Worm (Caenorhabditis elegans) whole organism, young adult: ENCODE measurements around the gene C35B1.8.

Experiments used
- ama-1 ChIP-seq, 3 experiments: fragments of 150-350 bp in 1 of 3; sonication (generic microtip) in 2 of 3; optimal IDR thresholded peaks; 2 replicates each; lab custom pipeline; 2014 to 2018; ENCODE audit warnings: missing biosample characterization in 2 of 3, missing genetic modification characterization in 2 of 3, missing genetic modification reagents in 2 of 3
- aptf-3 ChIP-seq: fragments of 200-800 bp; sonication (Bioruptor generic); IDR thresholded peaks from 2 replicates; pipeline ENCODE4 v1.3.6; 2022; ENCODE audit warnings: missing genetic modification characterization, missing compliant biosample characterization
- ceh-40 ChIP-seq: fragments of 200-800 bp; sonication (Bioruptor generic); IDR thresholded peaks from 2 replicates; pipeline ENCODE4 v1.3.6; 2022; ENCODE audit warnings: missing genetic modification characterization, missing compliant biosample characterization
- dpl-1 ChIP-seq: fragments of 150-350 bp; optimal IDR thresholded peaks from 2 replicates; lab custom pipeline; 2014; ENCODE audit warnings: missing biosample characterization, missing genetic modification reagents, missing genetic modification characterization
- ekl-4 ChIP-seq: fragments of 200-800 bp; sonication (Bioruptor generic); IDR thresholded peaks from 2 replicates; pipeline ENCODE4 v1.3.6; 2022; ENCODE audit warnings: missing genetic modification reagents, missing genetic modification characterization, missing compliant biosample characterization
- gei-17 ChIP-seq: fragments of 200-800 bp; sonication (Bioruptor generic); optimal IDR thresholded peaks from 2 replicates; lab custom pipeline; 2018; ENCODE audit warnings: mild to moderate bottlenecking, missing genetic modification characterization, missing compliant biosample characterization
- let-526 ChIP-seq: fragments of 200-800 bp; sonication (Bioruptor generic); IDR thresholded peaks from 2 replicates; pipeline ENCODE4 v1.3.6; 2022; ENCODE audit warnings: missing genetic modification reagents, missing genetic modification characterization, missing compliant biosample characterization
- mxl-1 ChIP-seq: sonication (generic microtip); optimal IDR thresholded peaks from 2 replicates; lab custom pipeline; 2016; ENCODE audit warnings: missing genetic modification characterization, missing compliant biosample characterization
- unc-62 ChIP-seq: fragments of 150-350 bp; optimal IDR thresholded peaks from 2 replicates; lab custom pipeline; 2014; ENCODE audit warnings: missing biosample characterization, missing genetic modification reagents, missing genetic modification characterization
- xnd-1 ChIP-seq: sonication (generic microtip); optimal IDR thresholded peaks from 2 replicates; lab custom pipeline; 2016; ENCODE audit warnings: missing genotype, missing genetic modification reagents, missing genetic modification characterization, missing compliant biosample characterization

DNA sequence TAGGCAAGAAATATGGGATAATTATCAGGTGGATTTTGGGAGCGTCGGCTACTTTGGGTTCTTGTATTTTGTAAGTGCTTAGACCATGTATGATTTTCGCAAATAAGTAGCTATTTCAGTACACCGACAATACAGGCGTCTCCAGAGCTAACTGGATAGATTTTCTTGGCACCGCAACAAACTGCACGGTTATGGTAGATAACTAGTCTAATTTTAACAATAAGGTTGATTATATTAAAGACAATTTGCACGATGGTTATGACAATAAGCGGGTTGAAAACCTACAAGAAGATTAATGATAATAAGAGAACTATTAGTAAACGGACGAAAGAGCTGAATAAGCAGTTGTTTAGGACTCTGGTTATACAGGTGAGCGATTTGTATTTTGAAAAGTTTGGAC, 11.5 kb downstream of the C35B1.8 start:
- TF ChIP-seq ekl-4 (GFP tag; lab: Robert Waterston, UW): no peak
- TF ChIP-seq unc-62: no peak
- no peak for TF ChIP-seq mxl-1 (tag; lab: Kevin White, UChicago)
- TF ChIP-seq xnd-1 (tag; lab: Kevin White, UChicago): no peak
- no peak for TF ChIP-seq aptf-3
- no peak for TF ChIP-seq ama-1 (optimal IDR thresholded peaks at IDR 0.05; lab: Kevin White, UChicago)
- TF ChIP-seq ama-1 (GFP tag; optimal IDR thresholded peaks at IDR 0.05; lab: Kevin White, UChicago): no peak
- TF ChIP-seq gei-17 (GFP tag; lab: Kevin White, UChicago): no peak
- TF ChIP-seq dpl-1 (GFP tag; lab: Kevin White, UChicago): no peak
- TF ChIP-seq ceh-40 (GFP tag; lab: Robert Waterston, UW): no peak
- TF ChIP-seq let-526 (GFP tag; lab: Robert Waterston, UW): no peak
